Fruit fly (Drosophila melanogaster): ENCODE data around the gene CecA1.

CecA1 gene

dm6 chr3R:30235253-30235652, 24.6 kb downstream of the CecA1 start:
- TF ChIP-seq br (GFP tag; optimal IDR thresholded peaks at IDR 0.05) (no peak), Abd-B (GFP tag; optimal IDR thresholded peaks at IDR 0.05) (no peak), foxo (GFP tag; optimal IDR thresholded peaks at IDR 0.05) (no peak), dl (GFP tag; optimal IDR thresholded peaks at IDR 0.05; ENCODE audit: insufficient read depth in 1 of 2, partially characterized antibody in 2 of 2) (no peak), CG9705 (GFP tag; optimal IDR thresholded peaks at IDR 0.05) (no peak)

dm6 chr3R:30236994-30237393, 26.3 kb downstream of the CecA1 start:
- TF ChIP-seq Abd-B (GFP tag; optimal IDR thresholded peaks at IDR 0.05) (no peak), foxo (GFP tag; optimal IDR thresholded peaks at IDR 0.05) (no peak), Myc (optimal IDR thresholded peaks at IDR 0.05) (peak; percentile 44)

dm6 chr3R:30237634-30238033, 27.0 kb downstream of the CecA1 start, which contains the start of gene CG43448:
CG43448 (minus strand) TSS chr3R:30237734.
- TF ChIP-seq N (GFP tag; optimal IDR thresholded peaks at IDR 0.05), result no peak

- TF ChIP-seq Dif (GFP tag; optimal IDR thresholded peaks at IDR 0.05; ENCODE audit: partially characterized antibody) (no peak), br (GFP tag; optimal IDR thresholded peaks at IDR 0.05) (no peak), usp (GFP tag; optimal IDR thresholded peaks at IDR 0.05) (no peak), ey (GFP tag; optimal IDR thresholded peaks at IDR 0.05) (no peak), tai (GFP tag; optimal IDR thresholded peaks at IDR 0.05) (no peak), fru (GFP tag; optimal IDR thresholded peaks at IDR 0.05) (no peak), psq (GFP tag; optimal IDR thresholded peaks at IDR 0.05) (no peak), sage (GFP tag; optimal IDR thresholded peaks at IDR 0.05) (no peak), Hr83 (GFP tag; optimal IDR thresholded peaks at IDR 0.05; ENCODE audit: poor library complexity, severe bottlenecking) (no peak), CrebA (GFP tag; optimal IDR thresholded peaks at IDR 0.05; ENCODE audit: borderline replicate concordance) (no peak), jim (GFP tag; optimal IDR thresholded peaks at IDR 0.05) (no peak), Hr78 (GFP tag; optimal IDR thresholded peaks at IDR 0.05) (no peak), foxo (GFP tag; optimal IDR thresholded peaks at IDR 0.05) (no peak), CG32264 (GFP tag; optimal IDR thresholded peaks at IDR 0.05) (no peak), h (GFP tag; optimal IDR thresholded peaks at IDR 0.05) (no peak), dl (GFP tag; optimal IDR thresholded peaks at IDR 0.05; ENCODE audit: insufficient read depth in 1 of 2, partially characterized antibody in 2 of 2) (no peak)
Observed at dm6 chr3R:30240245-30240644, 29.6 kb downstream of the CecA1 start.

- TF ChIP-seq Sp1 (GFP tag; optimal IDR thresholded peaks at IDR 0.05), result peak; percentile 53
- TF ChIP-seq Rel (GFP tag; optimal IDR thresholded peaks at IDR 0.05), result no peak
- peak; percentile 36 for TF ChIP-seq Rel (tag; optimal IDR thresholded peaks at IDR 0.05)
- peak; percentile 9 for TF ChIP-seq Dif (GFP tag; optimal IDR thresholded peaks at IDR 0.05; ENCODE audit: partially characterized antibody)
- TF ChIP-seq Hnf4 (GFP tag; optimal IDR thresholded peaks at IDR 0.05), result peak; percentile 96
- peak; percentile 36 for TF ChIP-seq Myc (optimal IDR thresholded peaks at IDR 0.05)
- TF ChIP-seq Abd-B (GFP tag; optimal IDR thresholded peaks at IDR 0.05), result no peak
- TF ChIP-seq jim (GFP tag; optimal IDR thresholded peaks at IDR 0.05), result no peak
- peak; percentile 3 for TF ChIP-seq HLH106 (tag; optimal IDR thresholded peaks at IDR 0.05)
Observed at dm6 chr3R:30243262-30243815, 32.7 kb downstream of the CecA1 start, which contains the start of gene CG9737. CG9737 (minus strand) TSS chr3R:30243312.

dm6 chr3R:30245739-30246589, 35.3 kb downstream of the CecA1 start:
- TF ChIP-seq ey (GFP tag; optimal IDR thresholded peaks at IDR 0.05), result peak; percentile 8
- no peak for TF ChIP-seq Rel (GFP tag; optimal IDR thresholded peaks at IDR 0.05)
- TF ChIP-seq Rel (tag; optimal IDR thresholded peaks at IDR 0.05), result peak; percentile 93
- TF ChIP-seq br (GFP tag; optimal IDR thresholded peaks at IDR 0.05), result no peak
- TF ChIP-seq Abd-B (GFP tag; optimal IDR thresholded peaks at IDR 0.05), result no peak
- TF ChIP-seq foxo (GFP tag; optimal IDR thresholded peaks at IDR 0.05), result peak in 1 of 2 experiments; percentile 25
- TF ChIP-seq HLH106 (tag; optimal IDR thresholded peaks at IDR 0.05), result peak; percentile 7
- peak; percentile 27 for TF ChIP-seq h (GFP tag; optimal IDR thresholded peaks at IDR 0.05)
- no peak for TF ChIP-seq Dfd (GFP tag; optimal IDR thresholded peaks at IDR 0.05)
- TF ChIP-seq rgr (GFP tag; optimal IDR thresholded peaks at IDR 0.05), result peak; percentile 24
